Worm (Caenorhabditis elegans) whole organism, young adult: ENCODE data around the gene rars-1.

ENCODE experiments used
- B0336.3 ChIP-seq: fragments of 200-800 bp; sonication (Bioruptor generic); IDR thresholded peaks from 2 replicates; pipeline ENCODE4 v1.3.6; 2022; ENCODE audit warnings: missing genetic modification characterization, missing compliant biosample characterization
- C06A6.2 ChIP-seq: fragments of 200-800 bp; sonication (Bioruptor generic); conservative IDR thresholded peaks from 2 replicates; pipeline ENCODE4 v1.3.6; 2022; ENCODE audit warnings: missing genetic modification characterization, missing compliant biosample characterization
- F22D6.2 ChIP-seq: sonication (generic microtip); optimal IDR thresholded peaks from 2 replicates; lab custom pipeline; 2016; ENCODE audit warnings: mild to moderate bottlenecking, missing genetic modification characterization, missing compliant biosample characterization
- F23B12.7 ChIP-seq: sonication (generic microtip); optimal IDR thresholded peaks from 2 replicates; lab custom pipeline; 2017; ENCODE audit warnings: missing genetic modification characterization, mild to moderate bottlenecking, missing compliant biosample characterization, antibody characterized with exemption, moderate library complexity; ENCODE audit not compliant: insufficient read depth
- F33H1.4 ChIP-seq: fragments of 200-800 bp; sonication (Bioruptor generic); IDR thresholded peaks from 2 replicates; pipeline ENCODE4 v1.3.6; 2022; ENCODE audit warnings: missing genetic modification reagents, missing genetic modification characterization, missing compliant biosample characterization
- F37B4.10 ChIP-seq: fragments of 200-800 bp; sonication (Bioruptor generic); IDR thresholded peaks from 2 replicates; pipeline ENCODE4 v1.3.6; 2022; ENCODE audit warnings: missing genetic modification characterization, missing compliant biosample characterization
- F55B11.4 ChIP-seq: sonication (generic microtip); optimal IDR thresholded peaks from 2 replicates; lab custom pipeline; 2016; ENCODE audit warnings: missing compliant biosample characterization, missing genetic modification characterization, borderline replicate concordance; ENCODE audit not compliant: insufficient read depth
- F57A8.1 ChIP-seq: fragments of 200-800 bp; sonication (Bioruptor generic); optimal IDR thresholded peaks from 2 replicates; lab custom pipeline; 2018; ENCODE audit warnings: mild to moderate bottlenecking, missing genetic modification characterization, moderate library complexity, missing compliant biosample characterization
- F57C9.4 ChIP-seq: sonication (generic microtip); optimal IDR thresholded peaks from 2 replicates; lab custom pipeline; 2017; ENCODE audit warnings: mild to moderate bottlenecking, missing genetic modification characterization, missing compliant biosample characterization
- K11D2.4 ChIP-seq: fragments of 200-800 bp; sonication (Bioruptor generic); IDR thresholded peaks from 2 replicates; pipeline ENCODE4 v1.3.6; 2022; ENCODE audit warnings: missing genetic modification reagents, missing genetic modification characterization, missing compliant biosample characterization
- K12H6.12 ChIP-seq: fragments of 200-800 bp; sonication (Bioruptor generic); optimal IDR thresholded peaks from 2 replicates; lab custom pipeline; 2018; ENCODE audit warnings: mild to moderate bottlenecking, missing genetic modification characterization, missing compliant biosample characterization
- T26A5.8 ChIP-seq: sonication (generic microtip); optimal IDR thresholded peaks from 2 replicates; lab custom pipeline; 2016; ENCODE audit warnings: missing genetic modification characterization, missing compliant biosample characterization
- Y53F4B.3 ChIP-seq: fragments of 200-800 bp; sonication (Bioruptor generic); IDR thresholded peaks from 2 replicates; pipeline ENCODE4 v1.3.6; 2022; ENCODE audit warnings: missing genetic modification reagents, missing genetic modification characterization, missing compliant biosample characterization
- Y95B8A.8 ChIP-seq: fragments of 200-800 bp; sonication (Bioruptor generic); IDR thresholded peaks from 2 replicates; pipeline ENCODE4 v1.3.6; 2022; ENCODE audit warnings: missing genetic modification reagents, missing genetic modification characterization, missing compliant biosample characterization
- akir-1 ChIP-seq: fragments of 200-800 bp; sonication (Bioruptor generic); optimal IDR thresholded peaks from 2 replicates; lab custom pipeline; 2018; ENCODE audit warnings: mild to moderate bottlenecking, missing genetic modification characterization, moderate library complexity, missing compliant biosample characterization
- ama-1 ChIP-seq, 3 experiments: fragments of 150-350 bp in 1 of 3; sonication (generic microtip) in 2 of 3; optimal IDR thresholded peaks; 2 replicates each; lab custom pipeline; 2014 to 2018; ENCODE audit warnings: missing biosample characterization in 2 of 3, missing genetic modification characterization in 2 of 3, missing genetic modification reagents in 2 of 3
- attf-5 ChIP-seq: fragments of 200-800 bp; sonication (Bioruptor generic); optimal IDR thresholded peaks from 2 replicates; lab custom pipeline; 2018; ENCODE audit warnings: mild to moderate bottlenecking, missing genetic modification characterization, missing compliant biosample characterization
- bed-2 ChIP-seq: fragments of 200-800 bp; sonication (Bioruptor generic); IDR thresholded peaks from 2 replicates; pipeline ENCODE4 v1.3.6; 2022; ENCODE audit warnings: missing genetic modification reagents, missing genetic modification characterization, missing compliant biosample characterization
- ccch-3 ChIP-seq: fragments of 200-800 bp; sonication (Bioruptor generic); optimal IDR thresholded peaks from 2 replicates; lab custom pipeline; 2018; ENCODE audit warnings: mild to moderate bottlenecking, missing genetic modification characterization, missing compliant biosample characterization
- cebp-1 ChIP-seq, 2 experiments: fragments of 200-800 bp in 1 of 2; sonication (Bioruptor generic) in 1 of 2; sonication (generic microtip) in 1 of 2; IDR thresholded peaks in 1 of 2; optimal IDR thresholded peaks in 1 of 2; 2 replicates each; pipeline versions ENCODE4 v1.3.6 to Lab custom; 2017 to 2022; ENCODE audit warnings: missing compliant biosample characterization in 2 of 2, missing genetic modification characterization in 2 of 2, mild to moderate bottlenecking in 1 of 2, missing genetic modification reagents in 1 of 2, moderate library complexity in 1 of 2
- ceh-27 ChIP-seq: fragments of 200-800 bp; sonication (Bioruptor generic); optimal IDR thresholded peaks from 2 replicates; lab custom pipeline; 2018; ENCODE audit warnings: mild to moderate bottlenecking, missing genetic modification characterization, moderate library complexity, missing compliant biosample characterization
- ceh-58 ChIP-seq: fragments of 200-800 bp; sonication (Bioruptor generic); IDR thresholded peaks from 2 replicates; pipeline ENCODE4 v1.3.6; 2022; ENCODE audit warnings: missing genetic modification characterization, missing compliant biosample characterization
- dox-1 ChIP-seq: fragments of 200-800 bp; sonication (Bioruptor generic); IDR thresholded peaks from 2 replicates; pipeline ENCODE4 v1.3.6; 2022; ENCODE audit warnings: missing genetic modification reagents, missing genetic modification characterization, missing compliant biosample characterization
- dpl-1 ChIP-seq: fragments of 150-350 bp; optimal IDR thresholded peaks from 2 replicates; lab custom pipeline; 2014; ENCODE audit warnings: missing biosample characterization, missing genetic modification reagents, missing genetic modification characterization
- ets-4 ChIP-seq: fragments of 200-800 bp; sonication (Bioruptor generic); optimal IDR thresholded peaks from 2 replicates; lab custom pipeline; 2018; ENCODE audit warnings: mild to moderate bottlenecking, missing genetic modification characterization, missing compliant biosample characterization
- hlh-12 ChIP-seq: sonication (generic microtip); optimal IDR thresholded peaks from 2 replicates; lab custom pipeline; 2016; ENCODE audit warnings: missing genetic modification characterization, missing compliant biosample characterization
- hsf-1 ChIP-seq: fragments of 200-800 bp; sonication (Bioruptor generic); IDR thresholded peaks from 2 replicates; pipeline ENCODE4 v1.3.6; 2022; ENCODE audit warnings: missing genetic modification reagents, missing genetic modification characterization, missing compliant biosample characterization
- lag-1 ChIP-seq: fragments of 200-800 bp; sonication (Bioruptor generic); IDR thresholded peaks from 2 replicates; pipeline ENCODE4 v1.3.6; 2022; ENCODE audit warnings: missing genetic modification reagents, missing genetic modification characterization, missing compliant biosample characterization
- lin-26 ChIP-seq: fragments of 200-800 bp; sonication (Bioruptor generic); IDR thresholded peaks from 2 replicates; pipeline ENCODE4 v1.3.6; 2022; ENCODE audit warnings: missing genetic modification reagents, missing genetic modification characterization, missing compliant biosample characterization
- lin-35 ChIP-seq, 3 experiments: fragments of 150-350 bp in 2 of 3; sonication (generic microtip) in 1 of 3; optimal IDR thresholded peaks; 2 replicates each; lab custom pipeline; 2014 to 2018; ENCODE audit warnings: missing biosample characterization in 3 of 3, missing genetic modification characterization in 3 of 3, missing genetic modification reagents in 3 of 3
- lin-40 ChIP-seq: sonication (generic microtip); optimal IDR thresholded peaks from 2 replicates; lab custom pipeline; 2016; ENCODE audit warnings: missing genetic modification characterization, mild to moderate bottlenecking, missing compliant biosample characterization, missing genotype, missing genetic modification reagents
- madf-3 ChIP-seq: fragments of 200-800 bp; sonication (Bioruptor generic); IDR thresholded peaks from 2 replicates; pipeline ENCODE4 v1.3.6; 2022; ENCODE audit warnings: missing genetic modification reagents, missing genetic modification characterization, missing compliant biosample characterization
- mcd-1 ChIP-seq: fragments of 200-800 bp; sonication (Bioruptor generic); IDR thresholded peaks from 2 replicates; pipeline ENCODE4 v1.3.6; 2022; ENCODE audit warnings: missing genetic modification reagents, missing genetic modification characterization, missing compliant biosample characterization
- mel-28 ChIP-seq: sonication (generic microtip); optimal IDR thresholded peaks from 2 replicates; lab custom pipeline; 2016; ENCODE audit warnings: borderline replicate concordance, mild to moderate bottlenecking, missing genetic modification characterization, missing compliant biosample characterization
- nfya-2 ChIP-seq: fragments of 200-800 bp; sonication (Bioruptor generic); IDR thresholded peaks from 2 replicates; pipeline ENCODE4 v1.3.6; 2022; ENCODE audit warnings: missing genetic modification reagents, missing genetic modification characterization, missing compliant biosample characterization
- nhr-179 ChIP-seq: sonication (generic microtip); optimal IDR thresholded peaks from 2 replicates; lab custom pipeline; 2016; ENCODE audit warnings: mild to moderate bottlenecking, missing genetic modification characterization, missing compliant biosample characterization
- nhr-27 ChIP-seq: fragments of 200-800 bp; sonication (Bioruptor generic); optimal IDR thresholded peaks from 2 replicates; lab custom pipeline; 2018; ENCODE audit warnings: mild to moderate bottlenecking, missing genetic modification characterization, moderate library complexity, missing compliant biosample characterization
- rec-8 ChIP-seq, 2 experiments: sonication (generic microtip); optimal IDR thresholded peaks; 2 replicates each; lab custom pipeline; 2016; ENCODE audit warnings: mild to moderate bottlenecking in 2 of 2, missing genetic modification characterization in 2 of 2, missing genetic modification reagents in 2 of 2, missing genotype in 2 of 2, missing biosample characterization in 1 of 2, missing compliant biosample characterization in 1 of 2, moderate library complexity in 1 of 2
- sdz-38 ChIP-seq: sonication (generic microtip); optimal IDR thresholded peaks from 2 replicates; lab custom pipeline; 2016; ENCODE audit warnings: missing genotype, missing genetic modification characterization, missing compliant biosample characterization
- sea-2 ChIP-seq: fragments of 200-800 bp; sonication (Bioruptor generic); IDR thresholded peaks from 2 replicates; pipeline ENCODE4 v1.3.6; 2022; ENCODE audit warnings: missing genetic modification characterization, missing compliant biosample characterization
- snpc-1.1 ChIP-seq: sonication (generic microtip); optimal IDR thresholded peaks from 2 replicates; lab custom pipeline; 2017; ENCODE audit warnings: missing genetic modification characterization, mild to moderate bottlenecking, missing compliant biosample characterization, antibody characterized with exemption, moderate library complexity, missing genotype, missing genetic modification reagents; ENCODE audit not compliant: insufficient read depth
- snpc-1.3 ChIP-seq: sonication (generic microtip); optimal IDR thresholded peaks from 2 replicates; lab custom pipeline; 2017; ENCODE audit warnings: missing genetic modification characterization, mild to moderate bottlenecking, missing compliant biosample characterization, antibody characterized with exemption, moderate library complexity, missing genotype, missing genetic modification reagents; ENCODE audit not compliant: insufficient read depth
- snpc-3.4 ChIP-seq: sonication (generic microtip); optimal IDR thresholded peaks from 2 replicates; lab custom pipeline; 2017; ENCODE audit warnings: missing genetic modification characterization, mild to moderate bottlenecking, missing compliant biosample characterization, antibody characterized with exemption, moderate library complexity, missing genotype, missing genetic modification reagents
- unc-130 ChIP-seq: sonication (generic microtip); optimal IDR thresholded peaks from 2 replicates; lab custom pipeline; 2016; ENCODE audit warnings: missing genetic modification reagents, missing genetic modification characterization, missing compliant biosample characterization
- unc-62 ChIP-seq: fragments of 150-350 bp; optimal IDR thresholded peaks from 2 replicates; lab custom pipeline; 2014; ENCODE audit warnings: missing biosample characterization, missing genetic modification reagents, missing genetic modification characterization
- zfh-2 ChIP-seq: fragments of 200-800 bp; sonication (Bioruptor generic); conservative IDR thresholded peaks from 2 replicates; pipeline ENCODE4 v1.3.6; 2022; ENCODE audit warnings: missing genetic modification reagents, missing genetic modification characterization, missing compliant biosample characterization
- ztf-6 ChIP-seq: fragments of 200-800 bp; sonication (Bioruptor generic); IDR thresholded peaks from 2 replicates; pipeline ENCODE4 v1.3.6; 2022; ENCODE audit warnings: missing genetic modification reagents, missing genetic modification characterization, missing compliant biosample characterization

The rars-1 gene

DNA sequence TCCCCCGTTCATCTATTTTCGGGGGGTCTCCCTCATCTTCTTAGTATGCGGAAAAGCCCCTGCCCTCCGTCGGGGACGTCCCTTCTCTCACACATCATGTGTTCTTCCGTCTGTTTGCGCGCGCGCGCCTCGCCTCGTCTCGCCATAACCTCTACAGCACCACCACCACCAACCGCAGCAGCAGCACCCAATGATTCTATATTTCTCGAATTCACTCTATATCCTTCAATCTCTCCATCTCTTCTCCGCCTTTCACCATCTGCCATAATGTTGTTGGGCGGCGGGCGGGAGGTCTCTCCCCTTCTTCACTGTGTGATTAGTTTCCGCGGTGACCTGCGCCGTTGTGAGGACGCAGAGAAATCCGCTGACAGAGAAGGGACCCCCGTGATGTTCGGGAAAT, 30.4 kb upstream of the rars-1 start (continued):
- TF ChIP-seq cebp-1 (GFP tag; IDR thresholded peaks at IDR 0.05; lab: Robert Waterston, UW): no peak
- TF ChIP-seq cebp-1 (tag; optimal IDR thresholded peaks at IDR 0.05; lab: Kevin White, UChicago): no peak
- no peak for TF ChIP-seq snpc-3.4 (tag; lab: Kevin White, UChicago)
- TF ChIP-seq ceh-27 (GFP tag; lab: Kevin White, UChicago): no peak
- TF ChIP-seq ama-1 (optimal IDR thresholded peaks at IDR 0.05; lab: Kevin White, UChicago): no peak
- TF ChIP-seq ama-1 (GFP tag; optimal IDR thresholded peaks at IDR 0.05; lab: Kevin White, UChicago): no peak
- TF ChIP-seq sdz-38 (tag; lab: Kevin White, UChicago): no peak
- no peak for TF ChIP-seq Y53F4B.3 (GFP tag; lab: Robert Waterston, UW)
- no peak for TF ChIP-seq hlh-12 (tag; lab: Kevin White, UChicago)
- no peak for TF ChIP-seq C06A6.2 (GFP tag; lab: Robert Waterston, UW)
- TF ChIP-seq lag-1 (GFP tag; lab: Robert Waterston, UW): no peak
- TF ChIP-seq unc-62: no peak
- peak; percentile 11; the same call in 1 of the 2 replicates for TF ChIP-seq ztf-6 (GFP tag; lab: Robert Waterston, UW)
- peak; percentile 56; the same call in 1 of the 2 replicates for TF ChIP-seq B0336.3 (GFP tag; lab: Robert Waterston, UW)
- TF ChIP-seq sea-2 (GFP tag; lab: Robert Waterston, UW): no peak
- no peak for TF ChIP-seq F37B4.10 (GFP tag; lab: Robert Waterston, UW)
- no peak for TF ChIP-seq hsf-1 (GFP tag; lab: Robert Waterston, UW)
- no peak for TF ChIP-seq bed-2 (GFP tag; lab: Robert Waterston, UW)
- no peak for TF ChIP-seq nhr-179 (tag; lab: Kevin White, UChicago)
- TF ChIP-seq F57C9.4 (tag; lab: Kevin White, UChicago): no peak
- TF ChIP-seq ccch-3 (GFP tag; lab: Kevin White, UChicago): no peak
- TF ChIP-seq T26A5.8 (tag; lab: Kevin White, UChicago): no peak
- no peak for TF ChIP-seq K11D2.4 (GFP tag; lab: Robert Waterston, UW)
- TF ChIP-seq F23B12.7 (tag; lab: Kevin White, UChicago): no peak
- no peak for TF ChIP-seq mcd-1 (GFP tag; lab: Robert Waterston, UW)
- TF ChIP-seq lin-35 (GFP tag; optimal IDR thresholded peaks at IDR 0.05; lab: Kevin White, UChicago): no peak
- TF ChIP-seq nhr-27 (tag; lab: Kevin White, UChicago): no peak
- TF ChIP-seq nfya-2: no peak
- TF ChIP-seq snpc-1.1 (tag; lab: Kevin White, UChicago): no peak
- no peak for TF ChIP-seq ets-4
- TF ChIP-seq rec-8 (tag; optimal IDR thresholded peaks at IDR 0.05; lab: Kevin White, UChicago): no peak
- TF ChIP-seq mel-28: no peak
- TF ChIP-seq akir-1: no peak
- no peak for TF ChIP-seq Y95B8A.8 (GFP tag; lab: Robert Waterston, UW)
- peak; percentile 87 for TF ChIP-seq zfh-2 (GFP tag; lab: Robert Waterston, UW)
- TF ChIP-seq F22D6.2 (tag; lab: Kevin White, UChicago): no peak
- no peak for TF ChIP-seq dox-1
- no peak for TF ChIP-seq K12H6.12 (tag; lab: Kevin White, UChicago)
- TF ChIP-seq lin-40 (tag; lab: Kevin White, UChicago): no peak
- TF ChIP-seq snpc-1.3 (tag; lab: Kevin White, UChicago): no peak
- no peak for TF ChIP-seq attf-5
- TF ChIP-seq unc-130: no peak
- TF ChIP-seq dpl-1: no peak
- no peak for TF ChIP-seq F55B11.4
- TF ChIP-seq F57A8.1 (GFP tag; lab: Kevin White, UChicago): no peak
- TF ChIP-seq ceh-58: no peak
- peak; percentile 48; the same call in 1 of the 2 replicates for TF ChIP-seq lin-26 (GFP tag; lab: Robert Waterston, UW)
- TF ChIP-seq F33H1.4 (GFP tag; lab: Robert Waterston, UW): 0 out of 2 replicates have a peak, but pooled peaks have one; percentile 8
- no peak for TF ChIP-seq madf-3
